Worm (Caenorhabditis elegans) whole organism, L1 larva: ENCODE results near the gene R02F11.2.

Experiments used
- C34B4.2 ChIP-seq: sonication (generic microtip); optimal IDR thresholded peaks from 2 replicates; lab custom pipeline; 2017; ENCODE audit warnings: mild to moderate bottlenecking, missing genetic modification characterization, missing compliant biosample characterization
- F16B12.6 ChIP-seq: fragments of 150-350 bp; optimal IDR thresholded peaks from 2 replicates; lab custom pipeline; 2014; ENCODE audit warnings: missing biosample characterization, missing genetic modification characterization
- aha-1 ChIP-seq: fragments of 150-350 bp; optimal IDR thresholded peaks from 2 replicates; lab custom pipeline; 2014; ENCODE audit warnings: missing biosample characterization, missing genetic modification characterization
- aly-2 ChIP-seq: fragments of 150-350 bp; optimal IDR thresholded peaks from 2 replicates; lab custom pipeline; 2014; ENCODE audit warnings: missing biosample characterization, missing genetic modification characterization
- ama-1 ChIP-seq: fragments of 150-350 bp; optimal IDR thresholded peaks from 2 replicates; lab custom pipeline; 2014
- ceh-63 ChIP-seq: fragments of 200-800 bp; sonication (Bioruptor generic); optimal IDR thresholded peaks from 2 replicates; lab custom pipeline; 2018; ENCODE audit warnings: mild to moderate bottlenecking, missing genetic modification characterization, missing compliant biosample characterization
- ceh-8 ChIP-seq: fragments of 200-800 bp; sonication (Bioruptor generic); optimal IDR thresholded peaks from 2 replicates; lab custom pipeline; 2018; ENCODE audit warnings: mild to moderate bottlenecking, missing genetic modification characterization, moderate library complexity, missing compliant biosample characterization
- efl-1 ChIP-seq, 4 experiments: fragments of 150-350 bp; optimal IDR thresholded peaks in 3 of 4; peaks in 1 of 4; 1 replicate in 1 of 4; 2 replicates in 3 of 4; lab custom pipeline; 2014; ENCODE audit warnings: missing biosample characterization in 2 of 4, missing genetic modification characterization in 2 of 4, missing genetic modification reagents in 2 of 4
- egl-27 ChIP-seq, 2 experiments: fragments of 150-350 bp in 1 of 2; sonication (generic microtip); optimal IDR thresholded peaks; 3 replicates each; lab custom pipeline; 2017 to 2018; ENCODE audit warnings: missing biosample characterization in 2 of 2, missing genetic modification characterization in 2 of 2, missing genetic modification reagents in 2 of 2
- elt-2 ChIP-seq: sonication (generic microtip); optimal IDR thresholded peaks from 2 replicates; lab custom pipeline; 2016; ENCODE audit warnings: missing genetic modification characterization, mild to moderate bottlenecking, inconsistent platforms, missing compliant biosample characterization, missing genetic modification reagents
- fkh-10 ChIP-seq: sonication (generic microtip); optimal IDR thresholded peaks from 2 replicates; lab custom pipeline; 2017; ENCODE audit warnings: missing biosample characterization, missing genetic modification reagents, missing genetic modification characterization
- fkh-8 ChIP-seq: sonication (generic microtip); optimal IDR thresholded peaks from 2 replicates; lab custom pipeline; 2016; ENCODE audit warnings: mild to moderate bottlenecking, missing genetic modification characterization, missing compliant biosample characterization
- grh-1 ChIP-seq: fragments of 200-800 bp; sonication (Bioruptor generic); IDR thresholded peaks from 2 replicates; pipeline ENCODE4 v1.3.6; 2022; ENCODE audit warnings: missing genetic modification reagents, missing genetic modification characterization, missing compliant biosample characterization
- lsy-2 ChIP-seq, 2 experiments: fragments of 150-350 bp; optimal IDR thresholded peaks; 2 replicates each; lab custom pipeline; 2014; ENCODE audit warnings: missing biosample characterization in 2 of 2, missing genetic modification characterization in 2 of 2
- mdl-1 ChIP-seq, 2 experiments: fragments of 150-350 bp; optimal IDR thresholded peaks; 2 replicates each; lab custom pipeline; 2014 to 2017; ENCODE audit warnings: missing biosample characterization in 2 of 2, missing genetic modification characterization in 2 of 2, inconsistent platforms in 1 of 2
- mef-2 ChIP-seq: fragments of 150-350 bp; optimal IDR thresholded peaks from 2 replicates; lab custom pipeline; 2014; ENCODE audit warnings: missing biosample characterization, missing genetic modification characterization
- mep-1 ChIP-seq: fragments of 150-350 bp; optimal IDR thresholded peaks from 2 replicates; lab custom pipeline; 2014; ENCODE audit warnings: missing biosample characterization, missing genetic modification characterization
- nhr-11 ChIP-seq: fragments of 150-350 bp; optimal IDR thresholded peaks from 2 replicates; lab custom pipeline; 2014; ENCODE audit warnings: missing biosample characterization, missing genetic modification characterization
- nhr-20 ChIP-seq: sonication (generic microtip); optimal IDR thresholded peaks from 2 replicates; lab custom pipeline; 2016; ENCODE audit warnings: mild to moderate bottlenecking, missing genetic modification characterization, missing compliant biosample characterization
- nhr-47 ChIP-seq: sonication (generic microtip); optimal IDR thresholded peaks from 2 replicates; lab custom pipeline; 2016; ENCODE audit warnings: mild to moderate bottlenecking, missing genetic modification characterization, moderate library complexity, missing compliant biosample characterization
- nhr-71 ChIP-seq: sonication (generic microtip); optimal IDR thresholded peaks from 2 replicates; lab custom pipeline; 2016; ENCODE audit warnings: mild to moderate bottlenecking, missing genetic modification characterization, moderate library complexity, missing compliant biosample characterization
- nhr-77 ChIP-seq: fragments of 150-350 bp; optimal IDR thresholded peaks from 2 replicates; lab custom pipeline; 2014; ENCODE audit warnings: missing biosample characterization, missing genetic modification characterization
- nhr-84 ChIP-seq: sonication (generic microtip); optimal IDR thresholded peaks from 2 replicates; lab custom pipeline; 2017; ENCODE audit warnings: missing biosample characterization, missing genetic modification characterization
- nhr-85 ChIP-seq: sonication (generic microtip); peaks from one replicate; lab custom pipeline; 2016; ENCODE audit warnings: missing genetic modification characterization, inconsistent platforms, missing compliant biosample characterization
- nhr-90 ChIP-seq: sonication (generic microtip); optimal IDR thresholded peaks from 2 replicates; lab custom pipeline; 2016; ENCODE audit warnings: mild to moderate bottlenecking, missing genetic modification characterization, missing compliant biosample characterization; ENCODE audit not compliant: poor library complexity
- pqm-1 ChIP-seq: sonication (generic microtip); optimal IDR thresholded peaks from 3 replicates; lab custom pipeline; 2017; ENCODE audit warnings: missing biosample characterization, missing genetic modification characterization
- skn-1 ChIP-seq: fragments of 150-350 bp; optimal IDR thresholded peaks from 2 replicates; lab custom pipeline; 2014; ENCODE audit warnings: missing biosample characterization, missing genetic modification characterization
- snpc-4 ChIP-seq: fragments of 150-350 bp; optimal IDR thresholded peaks from 2 replicates; lab custom pipeline; 2014; ENCODE audit warnings: missing biosample characterization, missing genetic modification characterization
- snu-23 ChIP-seq: sonication (generic microtip); optimal IDR thresholded peaks from 2 replicates; lab custom pipeline; 2016; ENCODE audit warnings: missing genetic modification characterization, missing compliant biosample characterization
- sox-4 ChIP-seq: sonication (generic microtip); optimal IDR thresholded peaks from 2 replicates; lab custom pipeline; 2016; ENCODE audit warnings: missing genetic modification characterization, missing compliant biosample characterization
- sup-37 ChIP-seq: fragments of 200-800 bp; sonication (Bioruptor generic); optimal IDR thresholded peaks from 2 replicates; lab custom pipeline; 2018; ENCODE audit warnings: mild to moderate bottlenecking, missing genetic modification characterization, missing compliant biosample characterization
- unc-30 ChIP-seq: sonication (generic microtip); optimal IDR thresholded peaks from 2 replicates; lab custom pipeline; 2017; ENCODE audit warnings: missing biosample characterization, missing genetic modification characterization
- unc-98 ChIP-seq: fragments of 200-800 bp; sonication (Bioruptor generic); IDR thresholded peaks from 2 replicates; pipeline ENCODE4 v1.3.6; 2022; ENCODE audit warnings: missing genetic modification characterization, missing compliant biosample characterization
- zag-1 ChIP-seq: fragments of 150-350 bp; optimal IDR thresholded peaks from 2 replicates; lab custom pipeline; 2014; ENCODE audit warnings: missing biosample characterization, missing genetic modification characterization

Gene R02F11.2

ce11 chrV:4790368-4790767 is 4.0 kb upstream of the R02F11.2 start, which contains the start of gene R02F11.12:
Gene R02F11.12 (plus strand): TSS chrV:4790668.
- TF ChIP-seq pqm-1 (tag; lab: Kevin White, UChicago) (no peak), aly-2 (tag; lab: Kevin White, UChicago) (no peak), snu-23 (GFP tag; lab: Kevin White, UChicago) (no peak), grh-1 (GFP tag; lab: Robert Waterston, UW) (no peak), nhr-84 (no peak), fkh-10 (GFP tag; lab: Kevin White, UChicago) (no peak)

- TF ChIP-seq unc-30 (tag; lab: Kevin White, UChicago) (no peak), nhr-77 (tag; lab: Kevin White, UChicago) (no peak), nhr-11 (tag; lab: Kevin White, UChicago) (no peak), ama-1 (lab: Kevin White, UChicago) (no peak), elt-2 (tag; lab: Kevin White, UChicago) (no peak), mef-2 (no peak), egl-27 (tag; optimal IDR thresholded peaks at IDR 0.05; lab: Kevin White, UChicago) (no peak), fkh-8 (no peak), nhr-47 (no peak), mep-1 (no peak), nhr-85 (tag; lab: Kevin White, UChicago) (no peak), sup-37 (GFP tag; lab: Kevin White, UChicago) (no peak), ceh-8 (no peak), snu-23 (GFP tag; lab: Kevin White, UChicago) (no peak), aha-1 (tag; lab: Kevin White, UChicago) (no peak), zag-1 (tag; lab: Kevin White, UChicago) (no peak), unc-98 (no peak), nhr-71 (no peak)
- TF ChIP-seq, all 84 proteins: peak for 0
Measured at ce11 chrV:4791569-4791968, 2.8 kb upstream of the R02F11.2 start, which contains the start of gene R02F11.11. Gene R02F11.11 (plus strand): TSS chrV:4791869.

ce11 chrV:4800794-4801193 is 6.4 kb downstream of the R02F11.2 start, which contains the start of gene R02F11.1:
Gene R02F11.1 (plus strand): TSS chrV:4801094.
- TF ChIP-seq nhr-77 (tag; lab: Kevin White, UChicago), result no peak
- TF ChIP-seq sox-4 (tag; lab: Kevin White, UChicago), result no peak
- TF ChIP-seq snpc-4 (tag; lab: Kevin White, UChicago), result no peak
- no peak for TF ChIP-seq skn-1
- no peak for TF ChIP-seq mdl-1 (tag; optimal IDR thresholded peaks at IDR 0.05; lab: Kevin White, UChicago)
- no peak for TF ChIP-seq nhr-20 (tag; lab: Kevin White, UChicago)
- TF ChIP-seq ceh-63 (GFP tag; lab: Kevin White, UChicago), result no peak
- no peak for TF ChIP-seq lsy-2 (tag; optimal IDR thresholded peaks at IDR 0.05; lab: Kevin White, UChicago)
- TF ChIP-seq F16B12.6 (tag; lab: Kevin White, UChicago), result no peak
- no peak for TF ChIP-seq C34B4.2 (tag; lab: Kevin White, UChicago)
- no peak for TF ChIP-seq nhr-90 (tag; lab: Kevin White, UChicago)

- TF ChIP-seq efl-1 (optimal IDR thresholded peaks at IDR 0.05; lab: Kevin White, UChicago) (no peak), efl-1 (GFP tag; optimal IDR thresholded peaks at IDR 0.05 in 1 of 2; lab: Kevin White, UChicago) (peak in 1 of 2 experiments; percentile 87), ceh-63 (GFP tag; lab: Kevin White, UChicago) (no peak)
Measured at ce11 chrV:4801943-4802342, 7.5 kb downstream of the R02F11.2 start.

- TF ChIP-seq elt-2 (tag; lab: Kevin White, UChicago) (no peak), efl-1 (optimal IDR thresholded peaks at IDR 0.05; lab: Kevin White, UChicago) (no peak), efl-1 (GFP tag; optimal IDR thresholded peaks at IDR 0.05 in 1 of 2; lab: Kevin White, UChicago) (peak in 1 of 2 experiments; percentile 23)
Measured at ce11 chrV:4805847-4806246, 11.4 kb downstream of the R02F11.2 start, which contains the start of gene R02F11.3. Gene R02F11.3 (minus strand): TSS chrV:4805947.
